Worm (Caenorhabditis elegans) whole organism, L4/young adult: ENCODE measurements around the gene T20G5.8.
A peak's percentile ranks its signal among the peaks of the same experiment; 100 is the strongest.

ENCODE experiments used
- W03F9.2 ChIP-seq: fragments of 150-350 bp; optimal IDR thresholded peaks from 2 replicates; lab custom pipeline; 2014; ENCODE audit warnings: missing biosample characterization, missing genetic modification characterization
- dao-5 ChIP-seq: sonication (generic microtip); optimal IDR thresholded peaks from 2 replicates; lab custom pipeline; 2016; ENCODE audit warnings: missing genotype, missing genetic modification characterization, moderate library complexity, missing compliant biosample characterization
- him-1 ChIP-seq: sonication (generic microtip); optimal IDR thresholded peaks from 2 replicates; lab custom pipeline; 2016; ENCODE audit warnings: missing genotype, missing genetic modification reagents, missing genetic modification characterization, missing compliant biosample characterization

Gene T20G5.8

DNA sequence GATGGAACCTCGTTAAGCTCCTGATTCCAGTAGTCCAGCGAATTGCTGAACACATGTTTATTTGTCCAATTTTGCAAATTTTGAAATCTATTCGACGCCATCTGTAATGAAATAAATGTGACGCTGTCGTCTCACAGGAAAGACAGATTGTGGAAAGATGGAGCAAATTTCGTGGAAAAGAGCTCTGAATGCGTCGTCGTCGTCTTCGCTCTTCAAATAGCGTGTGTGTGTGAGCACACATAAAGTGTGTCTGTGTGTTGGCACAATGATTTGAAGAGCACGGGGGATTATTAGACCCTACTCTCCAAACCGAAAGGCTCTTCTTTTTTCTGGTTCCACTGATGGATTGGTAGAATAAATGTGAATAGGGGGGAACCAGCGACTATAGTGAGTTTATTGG lies 13.0 kb upstream of the T20G5.8 start, which contains the start of gene unc-47:
TSS of gene unc-47 (minus strand) at position 101 of the 400 bp plus-strand sequence.
- TF ChIP-seq him-1 (no peak), W03F9.2 (tag; lab: Kevin White, UChicago) (no peak), dao-5 (no peak)

DNA sequence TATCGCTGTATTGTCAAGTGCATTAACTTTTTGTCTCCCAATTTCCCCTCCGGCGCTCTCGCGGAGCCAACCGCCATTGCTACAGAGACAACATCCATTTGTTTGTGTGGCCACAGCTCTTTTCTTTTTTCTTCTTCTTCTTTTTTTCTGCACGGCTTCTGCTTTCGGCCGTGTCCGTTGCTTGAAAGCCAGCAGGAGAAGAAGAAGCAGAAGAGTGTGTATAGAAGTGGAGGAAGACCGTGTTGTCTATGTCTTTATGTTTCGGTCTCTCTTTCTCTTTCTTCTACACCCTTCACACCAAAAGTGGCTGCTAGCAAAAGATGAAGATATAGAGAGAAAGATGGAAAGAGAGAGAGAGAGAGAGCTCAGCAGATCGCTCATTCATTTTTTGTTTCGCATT lies 11.3 kb upstream of the T20G5.8 start:
- TF ChIP-seq W03F9.2 (tag; lab: Kevin White, UChicago): no peak
- TF ChIP-seq him-1: peak; percentile 28
- no peak for TF ChIP-seq dao-5

DNA sequence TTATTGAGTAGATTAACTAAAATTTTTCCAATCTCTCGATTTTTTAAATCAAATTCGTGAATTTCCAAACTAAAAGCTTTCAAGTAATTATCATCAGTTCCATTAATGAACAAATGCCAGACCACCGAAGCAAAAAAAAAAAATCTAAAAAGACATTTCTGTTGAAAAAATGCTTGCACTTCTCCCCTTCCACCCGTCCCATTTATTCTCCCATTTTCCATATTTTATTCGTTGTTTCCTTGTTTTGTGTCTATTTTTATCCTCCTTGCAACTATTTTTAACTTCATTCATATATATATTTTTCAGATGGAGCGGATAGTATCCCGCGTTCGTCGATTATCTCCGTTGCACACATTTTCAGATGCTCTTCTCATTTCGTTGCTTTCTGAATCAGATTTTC lies 10.2 kb upstream of the T20G5.8 start, which contains the start of gene epac-1:
TSS of gene epac-1 (plus strand) at position 301 of the 400 bp plus-strand sequence.
- TF ChIP-seq W03F9.2 (tag; lab: Kevin White, UChicago) (no peak), dao-5 (no peak), him-1 (no peak)

DNA sequence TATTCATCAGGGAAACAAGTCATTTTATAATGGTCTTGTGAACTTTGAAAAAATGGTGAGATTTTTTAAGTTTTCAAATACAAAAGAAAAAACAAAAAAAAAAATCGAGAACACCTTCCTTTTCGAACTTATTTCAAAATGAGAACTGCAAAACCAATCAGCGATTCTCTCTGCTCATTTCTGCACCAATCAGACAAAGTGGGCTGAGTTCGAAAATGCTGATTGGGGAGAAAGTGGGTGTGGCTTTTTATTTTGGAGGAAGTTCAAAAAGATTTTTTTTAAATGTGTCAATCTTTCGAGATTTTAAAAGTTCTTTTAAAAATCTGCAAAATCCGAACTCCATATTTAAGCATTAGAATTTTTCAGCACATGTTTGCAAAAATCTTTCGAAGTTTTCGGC lies 4.6 kb upstream of the T20G5.8 start:
- TF ChIP-seq him-1 (no peak), dao-5 (no peak), W03F9.2 (tag; lab: Kevin White, UChicago) (no peak)

DNA sequence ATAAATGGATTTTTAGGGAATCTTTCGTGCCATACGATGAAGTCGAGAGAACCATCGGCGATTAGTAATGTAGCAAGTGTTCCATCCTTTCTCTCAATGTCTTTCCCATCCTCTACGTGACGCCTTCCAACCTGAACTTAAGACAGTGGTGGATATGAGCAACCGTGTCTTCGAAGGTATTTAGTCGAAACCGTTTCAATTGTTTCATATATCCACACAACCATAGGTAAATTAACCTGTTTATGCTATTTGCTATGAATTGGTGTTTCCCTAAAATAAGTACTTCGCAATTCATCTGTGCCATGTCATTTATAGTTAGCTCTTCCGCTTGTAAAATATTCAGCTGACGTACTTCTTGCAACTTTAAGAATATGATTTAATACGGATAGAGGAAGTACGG lies 3.2 kb upstream of the T20G5.8 start:
- TF ChIP-seq dao-5 (no peak), W03F9.2 (tag; lab: Kevin White, UChicago) (no peak), him-1 (no peak)

DNA sequence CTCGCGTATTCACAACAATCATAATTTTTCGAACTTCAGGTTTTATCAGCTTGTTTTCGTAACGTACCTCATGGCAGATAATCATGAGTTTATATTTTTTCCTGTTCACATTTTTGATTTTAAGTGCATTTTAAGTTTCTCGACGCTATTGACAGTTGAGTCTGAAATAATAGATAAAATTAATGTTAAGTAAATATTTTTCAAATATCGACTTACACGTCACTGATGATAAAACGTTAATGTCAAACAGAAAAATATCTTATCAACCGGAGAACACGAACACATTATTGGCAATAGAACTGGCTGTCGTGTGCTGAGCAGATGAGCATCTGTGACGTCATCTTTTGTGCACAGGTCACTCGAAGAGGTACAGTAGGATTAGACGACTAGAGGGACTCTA lies 2.4 kb upstream of the T20G5.8 start:
- no peak for TF ChIP-seq dao-5
- no peak for TF ChIP-seq him-1
- no peak for TF ChIP-seq W03F9.2 (tag; lab: Kevin White, UChicago)

DNA sequence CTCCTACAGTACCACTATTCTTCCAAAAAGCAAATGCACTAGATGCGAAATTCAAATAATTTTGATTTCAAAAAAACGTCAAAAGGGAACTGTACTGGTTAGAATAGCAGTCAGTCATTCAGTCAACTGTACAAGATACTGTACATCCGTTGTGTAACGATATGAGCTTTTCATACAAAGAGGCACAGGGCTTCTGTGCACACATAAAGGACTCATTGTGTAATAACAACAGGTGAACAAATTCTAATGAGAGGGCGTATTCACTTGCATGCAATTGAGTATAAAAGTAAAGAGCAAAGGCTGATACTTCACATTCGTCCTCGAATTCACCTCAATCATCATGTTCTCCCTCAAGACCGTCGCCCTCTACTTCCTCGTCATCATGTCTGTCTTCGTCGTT lies 1.7 kb upstream of the T20G5.8 start, which contains the start of gene dod-6:
TSS of gene dod-6 (plus strand) at position 301 of the 400 bp plus-strand sequence.
- no peak for TF ChIP-seq dao-5
- no peak for TF ChIP-seq him-1
- TF ChIP-seq W03F9.2 (tag; lab: Kevin White, UChicago): no peak

DNA sequence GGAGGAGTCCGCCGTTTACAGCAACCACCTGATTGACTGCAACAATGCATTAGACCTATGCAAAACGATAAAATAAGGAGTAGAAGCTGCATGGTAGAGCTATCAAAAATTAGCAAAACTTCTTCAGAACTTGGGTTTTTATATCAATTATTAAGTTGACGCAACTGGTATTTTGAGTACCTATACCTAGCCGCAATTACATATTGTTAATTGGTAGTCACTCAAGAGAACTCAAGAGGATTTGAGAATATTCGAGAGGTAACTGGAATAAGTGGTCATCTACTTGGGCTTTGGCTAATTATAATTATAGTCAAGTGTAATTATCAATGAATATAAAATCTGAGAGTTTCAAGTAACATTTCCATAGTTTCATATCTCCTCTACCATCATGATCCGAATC lies 2.1 kb downstream of the T20G5.8 start, which contains the start of the genes T20G5.13 and T20G5.12:
TSS of gene T20G5.13 (minus strand) at position 101 of the 400 bp plus-strand sequence.
TSS of gene T20G5.12 (plus strand) at position 370 of the 400 bp plus-strand sequence.
- TF ChIP-seq W03F9.2 (tag; lab: Kevin White, UChicago) (no peak), dao-5 (no peak), him-1 (no peak)

DNA sequence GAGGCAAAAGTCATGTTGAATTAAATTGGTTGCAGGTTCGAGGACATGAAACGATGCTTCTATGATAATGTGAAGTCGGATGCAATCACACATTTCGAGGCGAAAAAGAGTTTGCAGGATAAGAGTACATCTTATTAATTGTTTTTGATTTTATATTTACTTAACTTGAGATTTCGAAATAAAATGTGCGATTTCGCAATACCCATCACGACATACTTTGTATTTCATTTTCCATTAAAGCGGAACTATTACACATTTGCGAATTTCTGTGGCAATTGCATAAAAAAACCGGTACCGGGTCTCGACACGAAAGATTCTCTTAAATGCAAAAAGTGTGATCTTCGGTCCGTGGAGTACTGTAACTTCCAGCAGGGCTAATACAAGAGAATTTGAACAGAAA lies 3.2 kb downstream of the T20G5.8 start:
- TF ChIP-seq dao-5 (no peak), W03F9.2 (tag; lab: Kevin White, UChicago) (no peak), him-1 (no peak)

DNA sequence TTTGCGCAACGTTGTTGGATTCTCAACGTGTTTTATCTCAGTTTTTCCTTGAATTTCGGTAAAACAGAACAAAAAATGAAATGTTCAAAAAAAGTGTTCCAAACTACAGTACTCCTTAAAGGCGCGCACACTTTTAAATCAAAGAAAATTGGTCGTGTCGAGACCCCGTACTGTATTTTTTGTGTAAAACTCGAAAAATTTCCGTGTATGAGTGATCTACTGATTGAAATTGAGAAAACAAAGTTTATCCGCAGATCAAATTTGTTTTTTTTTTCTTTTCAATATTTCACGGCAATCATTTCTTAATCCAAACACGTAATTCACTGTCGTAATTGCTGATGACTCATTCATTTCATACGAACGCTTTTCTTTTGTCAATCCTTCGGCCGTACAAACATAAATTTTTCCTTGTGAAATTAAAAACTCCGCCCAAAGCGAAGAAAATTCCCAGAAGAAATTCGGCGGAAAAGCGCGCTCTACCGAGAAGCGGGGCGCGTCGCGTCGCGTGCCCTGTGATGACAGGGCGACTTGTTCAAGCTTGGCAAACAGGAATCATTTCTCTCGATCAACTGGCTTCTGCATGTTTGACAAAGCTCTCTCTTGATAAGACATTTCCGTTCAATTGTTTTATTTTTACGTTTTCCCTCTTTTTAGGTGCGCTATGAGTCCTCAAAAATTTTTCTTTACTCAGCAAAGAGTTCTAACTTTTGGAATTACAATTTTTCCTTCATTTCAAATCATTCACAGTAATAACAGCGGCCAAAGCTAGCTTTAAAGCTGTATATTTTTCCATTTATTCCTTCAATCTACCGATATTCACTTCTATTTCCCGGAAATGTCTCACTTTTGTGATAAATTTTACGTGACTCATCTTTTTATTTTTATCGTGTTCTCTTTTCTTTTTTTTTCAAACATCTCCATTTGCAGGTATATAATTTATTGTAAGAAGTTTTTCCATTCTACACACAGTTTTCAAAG lies 4.0 kb downstream of the T20G5.8 start, which contains the start of gene chc-1:
TSS of gene chc-1 (plus strand) at position 928 of the 978 bp plus-strand sequence.
- TF ChIP-seq W03F9.2 (tag; lab: Kevin White, UChicago): no peak
- TF ChIP-seq him-1: no peak
- no peak for TF ChIP-seq dao-5

DNA sequence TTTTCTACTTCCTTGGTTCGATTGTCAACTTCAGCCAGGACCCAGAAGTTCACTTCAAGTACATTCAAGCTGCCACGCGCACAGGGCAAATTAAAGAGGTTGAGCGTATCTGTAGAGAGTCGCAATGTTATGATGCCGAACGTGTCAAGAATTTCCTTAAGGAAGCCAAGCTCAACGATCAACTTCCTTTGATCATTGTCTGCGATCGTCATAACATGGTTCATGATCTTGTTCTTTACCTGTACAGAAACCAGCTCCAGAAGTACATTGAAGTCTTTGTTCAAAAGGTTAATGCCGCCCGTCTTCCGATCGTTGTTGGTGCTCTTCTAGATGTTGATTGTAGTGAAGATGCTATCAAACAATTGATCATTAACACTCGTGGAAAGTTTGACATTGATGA lies 7.2 kb downstream of the T20G5.8 start:
- TF ChIP-seq W03F9.2 (tag; lab: Kevin White, UChicago) (no peak), dao-5 (no peak), him-1 (no peak)

DNA sequence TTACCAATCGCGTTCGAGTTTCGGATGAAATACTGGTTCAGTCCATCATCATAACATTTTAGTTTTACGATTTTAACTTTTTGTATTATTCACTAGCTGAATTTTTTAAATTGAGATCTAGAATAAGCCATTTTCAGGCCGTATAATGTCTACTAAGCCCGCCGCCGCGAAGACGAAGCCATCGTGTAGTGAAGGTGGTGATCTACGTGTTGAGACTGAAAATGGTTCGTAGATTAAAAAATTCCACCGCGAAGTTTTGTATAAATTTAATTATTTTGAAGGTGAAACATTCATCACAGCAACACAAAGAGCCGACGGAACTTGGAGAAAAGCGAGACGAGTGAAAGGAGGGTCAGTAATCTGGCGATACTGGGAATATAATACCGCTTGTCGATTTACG lies 10.6 kb downstream of the T20G5.8 start, which contains the start of gene T20G5.9:
TSS of gene T20G5.9 (plus strand) at position 138 of the 400 bp plus-strand sequence.
- TF ChIP-seq him-1 (no peak), W03F9.2 (tag; lab: Kevin White, UChicago) (no peak), dao-5 (no peak)

DNA sequence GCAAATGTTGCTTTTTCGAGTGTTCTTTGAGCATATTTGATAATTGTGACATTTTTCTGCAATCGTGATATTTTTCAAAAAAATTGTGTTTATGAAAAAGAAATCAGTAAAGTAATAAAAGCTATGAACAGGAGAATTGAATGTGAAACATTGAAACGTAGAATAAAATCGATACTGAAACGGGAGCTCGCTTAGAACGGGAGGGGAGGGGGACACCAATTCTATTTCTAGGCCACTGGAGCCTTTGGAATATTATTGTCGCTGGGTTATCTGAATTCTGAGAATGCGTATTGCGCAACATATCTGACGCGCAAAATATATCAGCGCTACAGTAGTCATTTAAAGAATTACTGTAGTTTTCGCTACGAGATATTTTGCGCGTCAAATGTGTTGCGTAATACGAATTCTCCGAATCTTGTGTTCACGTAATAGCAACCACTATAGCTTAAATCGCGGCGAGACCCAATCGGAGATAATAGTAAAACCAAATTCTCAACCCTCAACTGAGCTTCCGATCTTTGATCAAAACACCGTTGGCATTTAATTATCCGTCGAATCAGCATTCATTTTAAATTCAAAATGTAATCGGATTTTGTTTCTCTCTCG lies 12.8 kb downstream of the T20G5.8 start, which contains the start of the genes blos-1 and best-18:
TSS of gene blos-1 (minus strand) at position 58 of the 606 bp plus-strand sequence.
TSS of gene best-18 (plus strand) at position 508 of the 606 bp plus-strand sequence.
- no peak for TF ChIP-seq dao-5
- no peak for TF ChIP-seq W03F9.2 (tag; lab: Kevin White, UChicago)
- TF ChIP-seq him-1: no peak

DNA sequence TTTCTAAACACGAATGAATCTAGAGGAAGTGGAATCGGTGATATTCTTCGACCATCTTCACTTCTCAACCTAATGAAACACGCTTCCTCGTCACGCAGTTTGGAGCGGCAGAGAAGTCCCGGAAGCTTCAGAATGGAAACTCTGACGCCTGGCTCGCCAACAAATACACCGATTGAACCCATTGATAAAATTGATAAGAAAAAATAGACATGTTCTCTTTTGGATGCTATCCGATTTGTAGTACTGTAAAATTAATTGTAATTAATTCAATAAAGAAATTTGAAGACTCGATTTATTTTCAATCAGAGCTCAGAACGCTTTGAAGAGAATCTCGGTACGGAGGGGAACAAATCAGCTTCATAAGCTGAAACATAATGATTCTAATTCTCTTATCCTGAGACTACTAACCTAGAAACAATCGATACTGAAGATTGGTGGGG lies 15.4 kb downstream of the T20G5.8 start:
- TF ChIP-seq dao-5: peak; percentile 58
- no peak for TF ChIP-seq him-1
